Worm (Caenorhabditis elegans) whole organism, young adult: ENCODE measurements around the gene cct-6.

ENCODE experiments used
- B0336.3 ChIP-seq: fragments of 200-800 bp; sonication (Bioruptor generic); IDR thresholded peaks from 2 replicates; pipeline ENCODE4 v1.3.6; 2022; ENCODE audit warnings: missing genetic modification characterization, missing compliant biosample characterization
- F22D6.2 ChIP-seq: sonication (generic microtip); optimal IDR thresholded peaks from 2 replicates; lab custom pipeline; 2016; ENCODE audit warnings: mild to moderate bottlenecking, missing genetic modification characterization, missing compliant biosample characterization
- F33H1.4 ChIP-seq: fragments of 200-800 bp; sonication (Bioruptor generic); IDR thresholded peaks from 2 replicates; pipeline ENCODE4 v1.3.6; 2022; ENCODE audit warnings: missing genetic modification reagents, missing genetic modification characterization, missing compliant biosample characterization
- F37B4.10 ChIP-seq: fragments of 200-800 bp; sonication (Bioruptor generic); IDR thresholded peaks from 2 replicates; pipeline ENCODE4 v1.3.6; 2022; ENCODE audit warnings: missing genetic modification characterization, missing compliant biosample characterization
- F55B11.4 ChIP-seq: sonication (generic microtip); optimal IDR thresholded peaks from 2 replicates; lab custom pipeline; 2016; ENCODE audit warnings: missing compliant biosample characterization, missing genetic modification characterization, borderline replicate concordance; ENCODE audit not compliant: insufficient read depth
- akir-1 ChIP-seq: fragments of 200-800 bp; sonication (Bioruptor generic); optimal IDR thresholded peaks from 2 replicates; lab custom pipeline; 2018; ENCODE audit warnings: mild to moderate bottlenecking, missing genetic modification characterization, moderate library complexity, missing compliant biosample characterization
- ama-1 ChIP-seq, 3 experiments: fragments of 150-350 bp in 1 of 3; sonication (generic microtip) in 2 of 3; optimal IDR thresholded peaks; 2 replicates each; lab custom pipeline; 2014 to 2018; ENCODE audit warnings: missing biosample characterization in 2 of 3, missing genetic modification characterization in 2 of 3, missing genetic modification reagents in 2 of 3
- lin-35 ChIP-seq, 3 experiments: fragments of 150-350 bp in 2 of 3; sonication (generic microtip) in 1 of 3; optimal IDR thresholded peaks; 2 replicates each; lab custom pipeline; 2014 to 2018; ENCODE audit warnings: missing biosample characterization in 3 of 3, missing genetic modification characterization in 3 of 3, missing genetic modification reagents in 3 of 3
- lsl-1 ChIP-seq: fragments of 200-800 bp; sonication (Bioruptor generic); optimal IDR thresholded peaks from 2 replicates; lab custom pipeline; 2018; ENCODE audit warnings: mild to moderate bottlenecking, missing genetic modification characterization, moderate library complexity, missing compliant biosample characterization
- mxl-1 ChIP-seq: sonication (generic microtip); optimal IDR thresholded peaks from 2 replicates; lab custom pipeline; 2016; ENCODE audit warnings: missing genetic modification characterization, missing compliant biosample characterization
- snpc-4 ChIP-seq, 5 experiments: fragments of 150-350 bp in 1 of 5; sonication (generic microtip) in 4 of 5; optimal IDR thresholded peaks; 2 replicates each; lab custom pipeline; 2014 to 2018; ENCODE audit warnings: missing genetic modification characterization in 5 of 5, missing biosample characterization in 3 of 5, antibody characterized with exemption in 2 of 5, mild to moderate bottlenecking in 2 of 5, missing compliant biosample characterization in 2 of 5, missing genotype in 2 of 5, moderate library complexity in 2 of 5, missing genetic modification reagents in 1 of 5
- unc-130 ChIP-seq: sonication (generic microtip); optimal IDR thresholded peaks from 2 replicates; lab custom pipeline; 2016; ENCODE audit warnings: missing genetic modification reagents, missing genetic modification characterization, missing compliant biosample characterization
- unc-62 ChIP-seq: fragments of 150-350 bp; optimal IDR thresholded peaks from 2 replicates; lab custom pipeline; 2014; ENCODE audit warnings: missing biosample characterization, missing genetic modification reagents, missing genetic modification characterization
- ztf-25 ChIP-seq: fragments of 200-800 bp; sonication (Bioruptor generic); IDR thresholded peaks from 2 replicates; pipeline ENCODE4 v1.3.6; 2022; ENCODE audit warnings: missing genetic modification reagents, missing genetic modification characterization, missing compliant biosample characterization

DNA sequence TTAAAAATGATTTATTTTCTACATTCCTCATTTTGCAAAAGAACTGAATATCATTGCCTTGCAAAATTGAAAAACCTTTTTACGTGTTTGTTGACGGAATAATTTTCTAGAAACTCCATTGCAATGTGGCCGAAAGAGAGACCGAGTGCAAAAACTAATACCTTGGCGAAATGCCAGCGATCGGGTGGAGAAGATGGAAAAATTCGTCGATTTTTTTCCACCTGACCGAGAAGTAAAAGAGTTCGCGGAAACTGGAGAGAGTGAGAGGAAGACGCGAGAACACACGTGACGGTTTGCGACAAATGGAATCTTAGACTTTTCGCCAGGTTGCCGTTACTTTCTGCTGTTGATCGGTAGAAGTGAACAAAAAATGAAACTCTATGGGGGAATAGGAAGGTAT is 13.8 kb downstream of the cct-6 start:
- no peak for TF ChIP-seq mxl-1 (tag; lab: Kevin White, UChicago)
- no peak for TF ChIP-seq lsl-1
- TF ChIP-seq F55B11.4 (tag; lab: Kevin White, UChicago) = no peak
- TF ChIP-seq akir-1 (GFP tag; lab: Kevin White, UChicago) = no peak
- no peak for TF ChIP-seq unc-62 (GFP tag; lab: Kevin White, UChicago)
- TF ChIP-seq snpc-4 (GFP tag; optimal IDR thresholded peaks at IDR 0.05; lab: Kevin White, UChicago) = no peak
- TF ChIP-seq snpc-4 (tag; optimal IDR thresholded peaks at IDR 0.05; lab: Kevin White, UChicago) = no peak
- no peak for TF ChIP-seq unc-130 (GFP tag; lab: Kevin White, UChicago)
- TF ChIP-seq F37B4.10 (GFP tag; lab: Robert Waterston, UW) = no peak
- TF ChIP-seq ztf-25 (GFP tag; lab: Robert Waterston, UW) = no peak
- TF ChIP-seq B0336.3 (GFP tag; lab: Robert Waterston, UW) = no peak
- TF ChIP-seq F22D6.2 = no peak
- TF ChIP-seq F33H1.4 (GFP tag; lab: Robert Waterston, UW) = no peak
- TF ChIP-seq lin-35 (GFP tag; optimal IDR thresholded peaks at IDR 0.05; lab: Kevin White, UChicago) = no peak
- no peak for TF ChIP-seq ama-1 (optimal IDR thresholded peaks at IDR 0.05; lab: Kevin White, UChicago)
- TF ChIP-seq ama-1 (GFP tag; optimal IDR thresholded peaks at IDR 0.05; lab: Kevin White, UChicago) = no peak
